Worm (Caenorhabditis elegans) whole organism, midembryonic: Measurements from ENCODE around the gene nhr-123.

ENCODE experiments used
- T22C8.4 ChIP-seq: fragments of 200-800 bp; sonication (Bioruptor generic); IDR thresholded peaks from 2 replicates; pipeline ENCODE4 v1.3.6; 2022; ENCODE audit warnings: missing genetic modification characterization, missing compliant biosample characterization
- cog-1 ChIP-seq: sonication (generic microtip); optimal IDR thresholded peaks from 2 replicates; lab custom pipeline; 2016; ENCODE audit warnings: missing genetic modification characterization, missing compliant biosample characterization
- flt-1 ChIP-seq: fragments of 200-800 bp; sonication (Bioruptor generic); IDR thresholded peaks from 2 replicates; pipeline ENCODE4 v1.3.6; 2022; ENCODE audit warnings: missing genetic modification characterization, missing compliant biosample characterization
- klf-2 ChIP-seq: fragments of 200-800 bp; sonication (Bioruptor generic); conservative IDR thresholded peaks from 2 replicates; pipeline ENCODE4 v1.3.6; 2022; ENCODE audit warnings: missing genetic modification reagents, missing genetic modification characterization, missing compliant biosample characterization
- med-1 ChIP-seq: sonication (generic microtip); optimal IDR thresholded peaks from 2 replicates; lab custom pipeline; 2017; ENCODE audit warnings: missing genetic modification characterization, mild to moderate bottlenecking, missing compliant biosample characterization, antibody characterized with exemption, missing genetic modification reagents; ENCODE audit not compliant: insufficient read depth
- ref-1 ChIP-seq: fragments of 200-800 bp; sonication (Bioruptor generic); conservative IDR thresholded peaks from 2 replicates; pipeline ENCODE4 v1.3.6; 2022; ENCODE audit warnings: missing genetic modification reagents, missing genetic modification characterization, missing compliant biosample characterization
- tab-1 ChIP-seq: fragments of 200-800 bp; sonication (Bioruptor generic); IDR thresholded peaks from 2 replicates; pipeline ENCODE4 v1.3.6; 2022; ENCODE audit warnings: missing genetic modification characterization, missing compliant biosample characterization
- ztf-23 ChIP-seq: fragments of 200-800 bp; sonication (Bioruptor generic); IDR thresholded peaks from 2 replicates; pipeline ENCODE4 v1.3.6; 2022; ENCODE audit warnings: missing genetic modification reagents, missing genetic modification characterization, missing compliant biosample characterization

DNA sequence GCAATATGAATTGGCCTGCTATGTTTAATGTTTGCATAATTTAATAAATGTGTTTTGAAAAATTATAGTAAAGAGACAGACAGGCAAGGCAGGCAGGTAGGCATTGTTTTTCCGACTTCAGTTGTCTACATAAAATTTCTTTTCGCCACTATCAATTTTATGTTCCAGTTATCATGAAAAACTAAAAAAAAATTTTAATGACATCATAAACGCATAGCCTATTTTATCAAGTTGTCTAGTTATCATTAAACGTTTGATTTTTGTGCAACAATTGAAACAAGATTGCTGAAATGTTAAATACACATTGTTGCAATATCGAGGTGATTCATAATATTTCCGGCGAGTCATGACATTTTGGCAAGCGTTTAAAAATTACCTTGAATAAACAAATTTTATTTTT, 36.2 kb upstream of the nhr-123 start:
- TF ChIP-seq tab-1 (GFP tag; lab: Robert Waterston, UW) = no peak
- no peak for TF ChIP-seq T22C8.4 (GFP tag; lab: Robert Waterston, UW)
- no peak for TF ChIP-seq med-1 (GFP tag; lab: Kevin White, UChicago)
- no peak for TF ChIP-seq ref-1 (GFP tag; lab: Robert Waterston, UW)
- no peak for TF ChIP-seq flt-1 (GFP tag; lab: Robert Waterston, UW)
- no peak for TF ChIP-seq ztf-23 (GFP tag; lab: Robert Waterston, UW)
- no peak for TF ChIP-seq cog-1 (tag; lab: Kevin White, UChicago)
- TF ChIP-seq klf-2 = no peak
